Fruit fly (Drosophila melanogaster): ENCODE results near the gene CG42371.

CG42371 gene

DNA sequence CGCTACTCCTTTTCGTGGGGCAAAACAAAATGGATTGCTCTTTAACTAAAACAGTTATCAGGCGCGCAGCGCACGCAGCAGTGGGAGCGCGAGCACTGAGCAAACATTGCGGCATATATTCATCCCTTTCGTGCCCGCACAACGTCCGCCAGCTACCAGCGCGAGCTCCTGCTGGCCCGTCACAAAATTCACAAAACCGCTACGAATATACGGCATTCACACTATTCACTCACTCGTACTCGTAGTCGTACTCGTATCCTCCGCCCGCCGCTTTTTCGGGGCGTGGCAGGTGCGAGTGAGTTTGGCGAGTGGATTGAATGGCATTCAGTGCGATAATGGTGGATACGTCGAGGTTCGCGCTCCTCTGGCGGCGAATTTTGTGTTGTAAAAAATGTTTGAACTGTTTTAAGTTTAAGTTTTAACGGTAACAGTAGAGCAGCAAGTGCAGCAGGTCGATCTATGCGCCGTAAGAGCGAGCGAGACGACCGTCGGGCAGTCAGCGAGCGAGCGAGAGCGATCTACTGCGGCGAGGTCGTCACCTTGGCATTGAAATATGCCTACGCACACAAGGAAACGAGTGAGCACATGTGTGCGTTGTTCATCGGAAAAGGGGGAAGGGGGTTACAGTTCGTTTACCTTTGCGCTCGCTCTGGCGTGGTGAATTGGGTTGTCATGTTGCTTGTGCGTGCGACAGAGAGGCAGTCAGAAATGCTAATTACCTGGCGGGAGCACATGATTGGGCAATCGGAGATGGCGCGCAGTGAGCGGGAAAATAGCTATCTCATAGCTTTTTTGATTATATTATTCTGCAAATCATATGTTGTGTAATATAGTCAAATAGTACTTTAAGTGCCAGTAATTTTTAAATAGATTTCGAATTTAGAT is 20.2 kb downstream of the CG42371 start (continued):
- TF ChIP-seq scrt (GFP tag; optimal IDR thresholded peaks at IDR 0.05): peak; percentile 57
- TF ChIP-seq HLH54F (GFP tag; optimal IDR thresholded peaks at IDR 0.05): peak; percentile 66
- TF ChIP-seq CrebB (tag; optimal IDR thresholded peaks at IDR 0.05): peak; percentile 76
- no peak for TF ChIP-seq CG30020 (tag; optimal IDR thresholded peaks at IDR 0.05)
- peak; percentile 41 for TF ChIP-seq nom (GFP tag; optimal IDR thresholded peaks at IDR 0.05)
- TF ChIP-seq ERR (GFP tag; optimal IDR thresholded peaks at IDR 0.05): peak; percentile 81
- no peak for TF ChIP-seq Optix (GFP tag; IDR thresholded peaks at IDR 0.05)
- peak; percentile 61 for TF ChIP-seq slou (GFP tag; optimal IDR thresholded peaks at IDR 0.05)
- TF ChIP-seq ham (GFP tag; IDR thresholded peaks at IDR 0.05): no peak
- TF ChIP-seq CG17568 (GFP tag; optimal IDR thresholded peaks at IDR 0.05): no peak
- peak; percentile 84 for TF ChIP-seq CG13296 (GFP tag; optimal IDR thresholded peaks at IDR 0.05)
- TF ChIP-seq CG11560 (tag; IDR thresholded peaks at IDR 0.05): no peak
- TF ChIP-seq CG1602 (GFP tag; optimal IDR thresholded peaks at IDR 0.05): peak; percentile 38
- TF ChIP-seq org-1 (GFP tag; optimal IDR thresholded peaks at IDR 0.05): peak; percentile 5
- no peak for TF ChIP-seq CG30431 (GFP tag; optimal IDR thresholded peaks at IDR 0.05)
- no peak for TF ChIP-seq Camta (GFP tag; optimal IDR thresholded peaks at IDR 0.05)
- no peak for TF ChIP-seq CG17612 (GFP tag; IDR thresholded peaks at IDR 0.05)
- peak; percentile 26 for TF ChIP-seq mam (GFP tag; optimal IDR thresholded peaks at IDR 0.05)
- peak; percentile 97 for TF ChIP-seq CG1832 (GFP tag; optimal IDR thresholded peaks at IDR 0.05)
- TF ChIP-seq psq (GFP tag; optimal IDR thresholded peaks at IDR 0.05): no peak
- TF ChIP-seq Bdp1 (GFP tag; optimal IDR thresholded peaks at IDR 0.05): peak; percentile 28
- no peak for TF ChIP-seq CG2129 (GFP tag; IDR thresholded peaks at IDR 0.05; ENCODE audit: partially characterized antibody)
- no peak for TF ChIP-seq CG13624 (GFP tag; optimal IDR thresholded peaks at IDR 0.05)
- peak; percentile 38 for TF ChIP-seq odd (GFP tag; optimal IDR thresholded peaks at IDR 0.05)
- no peak for TF ChIP-seq sisA (GFP tag; IDR thresholded peaks at IDR 0.05)
- TF ChIP-seq ap (GFP tag; IDR thresholded peaks at IDR 0.05): no peak
- TF ChIP-seq danr (GFP tag; IDR thresholded peaks at IDR 0.05): no peak
- TF ChIP-seq ftz-f1 (GFP tag; optimal IDR thresholded peaks at IDR 0.05): peak; percentile 100
- TF ChIP-seq grn (GFP tag; optimal IDR thresholded peaks at IDR 0.05): no peak
- TF ChIP-seq CG1603 (tag; optimal IDR thresholded peaks at IDR 0.05): peak; percentile 52
- peak; percentile 35 for TF ChIP-seq CG8924 (tag; optimal IDR thresholded peaks at IDR 0.05)
- TF ChIP-seq CG2120 (GFP tag; optimal IDR thresholded peaks at IDR 0.05): peak; percentile 70
- TF ChIP-seq Vsx1 (GFP tag; optimal IDR thresholded peaks at IDR 0.05): peak; percentile 98
- TF ChIP-seq emc (GFP tag; optimal IDR thresholded peaks at IDR 0.05): no peak
- TF ChIP-seq cad (GFP tag; optimal IDR thresholded peaks at IDR 0.05): no peak
- no peak for TF ChIP-seq HLH3B (GFP tag; IDR thresholded peaks at IDR 0.05)
- peak; percentile 32 for TF ChIP-seq Lpt (GFP tag; optimal IDR thresholded peaks at IDR 0.05)
- TF ChIP-seq Xrp1 (GFP tag; IDR thresholded peaks at IDR 0.05): no peak
- no peak for TF ChIP-seq pnt (GFP tag; optimal IDR thresholded peaks at IDR 0.05)
- TF ChIP-seq CG11085 (GFP tag; IDR thresholded peaks at IDR 0.05): no peak
- TF ChIP-seq pfk (GFP tag; optimal IDR thresholded peaks at IDR 0.05): peak; percentile 24
- TF ChIP-seq H15 (GFP tag; IDR thresholded peaks at IDR 0.05): no peak
- no peak for TF ChIP-seq Taf1 (GFP tag; IDR thresholded peaks at IDR 0.05)
- peak; percentile 11 for TF ChIP-seq vfl (GFP tag; optimal IDR thresholded peaks at IDR 0.05)
- TF ChIP-seq MTF-1 (GFP tag; optimal IDR thresholded peaks at IDR 0.05; ENCODE audit: borderline replicate concordance): peak; percentile 42
- TF ChIP-seq zf30C (GFP tag; optimal IDR thresholded peaks at IDR 0.05): no peak
- peak; percentile 68 for TF ChIP-seq grau (tag; optimal IDR thresholded peaks at IDR 0.05)
- peak; percentile 38 for TF ChIP-seq CG14710 (tag; optimal IDR thresholded peaks at IDR 0.05)
- peak; percentile 55 for TF ChIP-seq CG12659 (GFP tag; optimal IDR thresholded peaks at IDR 0.05)
- peak; percentile 13 for TF ChIP-seq CG8359 (GFP tag; optimal IDR thresholded peaks at IDR 0.05; ENCODE audit: borderline replicate concordance)

Measured in whole organism, embryonic.